Worm (Caenorhabditis elegans) whole organism, dauer: ENCODE data around the gene wdr-31.

ENCODE experiments used
- unc-62 ChIP-seq: sonication (generic microtip); optimal IDR thresholded peaks from 2 replicates; lab custom pipeline; 2017; ENCODE audit warnings: missing biosample characterization, missing genetic modification reagents, missing genetic modification characterization

The wdr-31 gene

ce11 chrII:2681118-2681517 lies 54.0 kb downstream of the wdr-31 start, which contains the start of gene F34D6.1:
Gene F34D6.1 (minus strand): TSS chrII:2681218.
- no peak for TF ChIP-seq unc-62
